Worm (Caenorhabditis elegans): ENCODE results near the gene K08E7.5.

Gene K08E7.5

DNA sequence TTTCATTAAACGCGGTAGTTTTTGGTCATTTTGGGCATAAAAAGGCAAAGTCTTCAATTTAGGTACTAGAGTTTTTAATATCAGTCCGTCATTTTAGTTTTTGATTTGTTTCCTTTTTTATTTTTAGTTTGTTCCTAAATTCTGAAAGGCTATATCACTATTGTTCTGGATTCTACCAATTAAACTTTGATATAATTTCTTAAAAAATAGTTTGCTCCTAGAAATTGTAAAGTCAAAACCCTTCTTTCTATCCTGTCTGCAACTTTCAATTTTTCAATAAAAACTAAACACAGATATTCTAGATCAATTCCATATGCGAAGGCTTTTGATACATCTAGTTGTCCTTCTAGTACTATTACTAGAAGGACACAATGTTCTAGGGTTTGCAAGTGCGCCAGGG, at the start of gene K08E7.5:
K08E7.5 (plus strand) TSS at position 301 of the 400 bp plus-strand sequence.
- TF ChIP-seq W03F9.2 (tag; optimal IDR thresholded peaks at IDR 0.05), result no peak
- TF ChIP-seq dao-5 (tag; optimal IDR thresholded peaks at IDR 0.05), result no peak
- no peak for TF ChIP-seq him-1 (tag; optimal IDR thresholded peaks at IDR 0.05)

DNA sequence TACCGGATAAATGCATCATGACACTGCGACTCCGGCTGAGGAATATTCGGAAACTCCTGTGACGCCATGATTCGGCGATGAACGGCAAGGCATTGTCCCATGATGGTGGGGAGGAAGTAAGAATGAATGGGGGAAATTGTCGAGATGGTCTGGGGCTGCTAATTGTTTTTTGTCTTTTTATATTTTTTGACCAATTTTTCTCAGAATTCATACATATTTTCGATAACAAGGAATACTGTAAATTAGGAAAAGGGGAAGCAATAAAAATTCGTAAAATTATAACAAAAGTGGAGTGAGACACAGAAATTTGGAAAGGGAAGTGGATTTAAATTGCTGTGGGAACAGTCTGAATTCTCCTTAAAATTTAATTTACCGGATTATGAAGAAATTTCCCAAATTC, 47.8 kb upstream of the K08E7.5 start, which contains the start of gene eak-4:
eak-4 (minus strand) TSS at position 101 of the 400 bp plus-strand sequence.
- no peak for TF ChIP-seq W03F9.2 (tag; optimal IDR thresholded peaks at IDR 0.05)
- no peak for TF ChIP-seq dao-5 (tag; optimal IDR thresholded peaks at IDR 0.05)
- no peak for TF ChIP-seq him-1 (tag; optimal IDR thresholded peaks at IDR 0.05)

DNA sequence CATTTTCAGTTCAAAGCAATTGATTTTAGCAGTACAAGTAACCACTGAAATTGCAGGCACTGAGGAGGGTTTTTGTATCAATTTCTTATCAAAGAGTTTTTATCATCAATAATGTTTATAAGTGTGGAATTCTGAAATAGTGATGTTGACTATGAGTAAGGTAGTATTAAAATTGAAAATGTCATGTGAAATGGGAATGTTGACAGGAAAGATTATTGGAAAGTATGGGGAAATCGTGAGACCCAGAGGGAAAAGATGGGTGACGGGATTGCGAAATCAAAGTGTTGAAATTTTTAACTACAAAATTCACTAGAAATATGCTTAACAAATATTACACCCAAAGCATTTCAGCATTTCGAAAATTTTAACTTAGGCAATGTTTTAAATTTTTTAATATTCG, 46.0 kb upstream of the K08E7.5 start, which contains the start of gene F53B2.8:
F53B2.8 (minus strand) TSS at position 180 of the 400 bp plus-strand sequence.
- TF ChIP-seq W03F9.2 (tag; optimal IDR thresholded peaks at IDR 0.05), result peak; percentile 47
- no peak for TF ChIP-seq dao-5 (tag; optimal IDR thresholded peaks at IDR 0.05)

DNA sequence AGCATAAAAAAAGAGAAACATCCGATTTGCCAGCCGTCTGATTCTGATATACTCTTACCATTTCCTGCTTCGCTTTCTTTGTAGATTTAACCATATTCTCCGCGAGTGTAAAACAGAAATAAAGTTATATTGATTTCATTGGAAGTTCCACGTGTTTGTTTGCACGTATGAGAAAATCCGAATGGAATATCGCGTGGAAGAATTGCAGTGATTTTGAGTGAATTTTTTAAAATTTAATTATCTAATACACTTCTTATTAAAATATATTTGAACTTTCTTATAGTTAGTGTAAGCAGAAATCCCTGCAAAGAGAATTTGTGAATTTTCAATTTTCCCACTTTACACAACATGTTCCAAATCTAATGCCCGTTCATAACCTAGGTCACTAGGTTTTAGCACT, 42.1 kb upstream of the K08E7.5 start, which contains the start of gene F53B2.5:
F53B2.5 (minus strand) TSS at position 101 of the 400 bp plus-strand sequence.
- no peak for TF ChIP-seq him-1 (tag; optimal IDR thresholded peaks at IDR 0.05)
- TF ChIP-seq dao-5 (tag; optimal IDR thresholded peaks at IDR 0.05), result no peak
- no peak for TF ChIP-seq W03F9.2 (tag; optimal IDR thresholded peaks at IDR 0.05)

DNA sequence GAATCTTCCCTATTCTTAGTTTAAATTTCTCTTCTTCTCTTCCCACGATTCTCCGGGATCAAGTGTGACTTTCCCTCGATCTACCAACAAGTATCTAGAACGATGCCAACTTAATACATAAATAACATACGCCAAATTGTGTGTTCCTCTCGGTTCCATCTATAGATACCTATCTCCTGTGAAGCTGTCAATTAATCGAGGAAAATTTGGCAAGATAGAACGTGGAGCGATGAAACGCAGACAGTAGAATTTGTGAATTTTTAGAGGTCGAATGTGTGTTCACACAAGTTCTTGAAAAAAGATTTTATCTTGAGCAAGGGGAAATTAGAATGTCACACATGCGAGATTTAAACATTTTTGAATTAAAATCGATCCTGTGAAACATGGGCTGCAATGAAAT, 41.7 kb upstream of the K08E7.5 start:
- no peak for TF ChIP-seq dao-5 (tag; optimal IDR thresholded peaks at IDR 0.05)
- TF ChIP-seq him-1 (tag; optimal IDR thresholded peaks at IDR 0.05), result no peak
- no peak for TF ChIP-seq W03F9.2 (tag; optimal IDR thresholded peaks at IDR 0.05)

DNA sequence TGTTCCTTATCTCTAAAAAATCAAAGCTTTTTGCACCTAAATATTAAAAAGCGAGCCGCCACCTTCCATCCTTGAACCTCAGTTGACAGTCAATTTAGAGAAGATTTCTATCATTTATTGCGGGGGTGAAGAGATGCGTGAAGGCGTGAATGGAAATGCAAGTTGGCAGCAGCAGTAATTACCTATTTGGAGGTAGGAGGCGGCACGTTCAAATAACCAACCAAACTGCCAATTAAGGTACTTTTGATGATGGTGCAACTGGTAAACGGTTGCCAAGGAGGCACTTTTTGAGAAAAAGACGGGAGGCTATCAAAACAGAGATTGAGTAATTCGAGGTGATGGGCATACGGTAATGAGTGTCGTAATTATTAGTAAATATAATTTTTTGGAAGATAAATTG, 36.8 kb upstream of the K08E7.5 start:
- TF ChIP-seq W03F9.2 (tag; optimal IDR thresholded peaks at IDR 0.05) (no peak), dao-5 (tag; optimal IDR thresholded peaks at IDR 0.05) (no peak), him-1 (tag; optimal IDR thresholded peaks at IDR 0.05) (no peak)

DNA sequence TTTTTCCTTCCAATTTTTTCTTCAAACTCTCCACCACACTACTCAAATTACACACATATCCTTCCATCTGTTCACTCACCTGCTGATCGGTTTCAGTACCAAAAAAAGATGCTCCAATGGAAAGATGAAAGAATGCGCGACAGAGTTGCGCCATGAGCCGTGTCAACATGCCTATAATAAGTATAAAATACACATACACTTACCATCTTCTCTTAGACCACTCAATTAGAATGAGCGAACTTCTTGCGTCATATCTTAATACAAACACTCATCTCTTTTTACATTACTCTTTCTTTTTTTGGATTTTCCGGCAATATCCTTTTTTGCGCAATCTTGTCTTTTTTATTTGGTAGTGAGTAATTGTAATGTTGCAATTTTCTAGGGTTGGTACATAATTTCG, 35.5 kb upstream of the K08E7.5 start:
- TF ChIP-seq dao-5 (tag; optimal IDR thresholded peaks at IDR 0.05) (no peak), him-1 (tag; optimal IDR thresholded peaks at IDR 0.05) (no peak), W03F9.2 (tag; optimal IDR thresholded peaks at IDR 0.05) (no peak)

DNA sequence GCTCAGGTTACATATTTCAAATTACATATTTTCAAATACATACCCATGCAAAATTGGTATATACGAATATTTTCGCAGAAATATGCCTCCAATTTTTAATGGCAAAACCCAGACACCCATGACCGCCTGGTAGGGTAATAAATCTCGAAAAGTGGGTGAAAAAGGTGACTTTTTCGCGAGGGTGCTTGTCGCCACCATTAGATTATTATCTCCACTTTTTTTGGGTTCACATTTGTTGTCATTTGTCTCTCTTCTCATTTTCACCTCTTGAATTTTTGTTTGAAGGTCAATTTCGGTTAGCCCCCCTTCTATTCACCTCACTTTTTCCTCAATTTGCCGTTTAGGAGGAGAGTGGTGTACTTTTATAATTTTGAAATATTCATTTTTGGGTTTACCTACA, 32.9 kb upstream of the K08E7.5 start:
- TF ChIP-seq dao-5 (tag; optimal IDR thresholded peaks at IDR 0.05) (no peak), him-1 (tag; optimal IDR thresholded peaks at IDR 0.05) (no peak), W03F9.2 (tag; optimal IDR thresholded peaks at IDR 0.05) (no peak)

DNA sequence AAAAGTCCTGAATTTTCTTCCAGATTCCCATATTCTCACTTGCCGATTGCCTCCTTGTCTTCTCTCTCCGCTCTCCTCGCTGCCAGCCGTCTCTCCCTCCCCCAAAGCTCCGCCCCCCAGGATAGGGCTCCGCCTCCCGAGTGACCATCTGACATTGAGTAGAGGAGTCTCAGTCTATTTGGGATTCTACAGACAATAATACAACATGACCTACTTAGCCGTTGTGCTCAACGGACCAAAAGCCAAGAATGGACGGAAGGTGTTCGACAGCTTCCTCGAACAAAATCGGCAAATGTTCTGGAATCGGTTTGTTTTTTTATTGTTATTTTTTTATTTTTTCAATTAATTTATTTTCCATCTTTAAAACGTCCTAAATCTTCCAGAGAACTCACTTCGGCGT, 31.2 kb upstream of the K08E7.5 start, which contains the start of gene ham-1:
ham-1 (plus strand) TSS at position 173 of the 400 bp plus-strand sequence.
- no peak for TF ChIP-seq dao-5 (tag; optimal IDR thresholded peaks at IDR 0.05)
- no peak for TF ChIP-seq him-1 (tag; optimal IDR thresholded peaks at IDR 0.05)
- TF ChIP-seq W03F9.2 (tag; optimal IDR thresholded peaks at IDR 0.05), result no peak

DNA sequence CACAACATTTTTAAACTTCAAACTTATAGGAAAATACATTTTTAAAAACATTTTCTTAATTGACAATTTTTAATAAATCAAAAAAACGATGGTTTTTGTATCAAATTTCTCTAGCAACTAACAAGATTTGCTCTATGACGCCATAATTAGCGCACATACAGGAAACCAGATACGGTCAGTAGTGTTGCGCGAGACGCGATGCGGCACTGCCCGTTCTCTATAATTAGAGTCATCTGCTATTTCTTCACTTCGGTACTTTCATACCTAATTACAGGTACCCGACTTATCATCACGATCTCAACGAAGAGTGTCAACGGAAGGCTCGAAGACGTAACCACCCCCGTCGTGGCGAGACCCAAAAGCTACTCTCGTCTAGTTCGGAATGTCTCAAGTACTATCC, 28.5 kb upstream of the K08E7.5 start:
- TF ChIP-seq W03F9.2 (tag; optimal IDR thresholded peaks at IDR 0.05) (no peak), him-1 (tag; optimal IDR thresholded peaks at IDR 0.05) (no peak), dao-5 (tag; optimal IDR thresholded peaks at IDR 0.05) (no peak)

DNA sequence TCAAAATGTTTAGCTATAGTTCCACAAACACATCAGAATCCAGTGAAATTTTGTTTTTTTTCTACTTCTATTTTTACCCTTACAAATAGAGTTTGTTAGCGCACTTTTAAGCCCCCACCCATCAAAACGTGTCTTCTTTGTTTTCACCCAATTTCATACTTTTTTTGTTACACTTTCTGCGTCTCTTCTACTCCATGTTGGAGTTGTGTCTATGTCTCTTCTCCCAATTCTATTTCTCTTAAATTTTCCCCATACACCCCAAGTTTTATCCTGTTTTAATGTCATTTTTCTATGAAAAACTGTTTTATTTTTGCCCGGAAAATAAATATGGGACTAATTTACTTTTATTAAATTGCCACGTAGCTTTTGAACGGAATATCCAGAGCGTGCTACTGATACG, 27.8 kb upstream of the K08E7.5 start:
- TF ChIP-seq W03F9.2 (tag; optimal IDR thresholded peaks at IDR 0.05), result no peak
- no peak for TF ChIP-seq him-1 (tag; optimal IDR thresholded peaks at IDR 0.05)
- TF ChIP-seq dao-5 (tag; optimal IDR thresholded peaks at IDR 0.05), result no peak

DNA sequence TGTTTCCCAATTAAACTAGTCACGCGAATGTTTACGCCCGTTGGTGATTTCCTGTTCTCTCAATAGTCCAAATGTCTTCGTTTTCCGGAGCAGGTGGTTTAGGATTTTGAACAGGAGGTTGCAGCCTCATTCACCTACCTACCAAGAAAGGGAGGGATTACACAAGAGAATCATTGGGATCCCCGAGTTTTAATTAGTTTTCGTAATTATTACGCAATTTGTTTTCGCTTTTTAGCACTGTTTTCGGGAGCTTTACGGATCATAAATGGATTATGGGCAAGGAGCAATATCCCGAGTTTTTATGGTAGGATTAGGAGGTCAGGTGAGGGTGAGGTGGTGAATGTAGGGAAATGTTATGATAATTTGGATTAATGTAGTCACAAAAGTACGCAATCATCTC, 27.3 kb upstream of the K08E7.5 start:
- TF ChIP-seq him-1 (tag; optimal IDR thresholded peaks at IDR 0.05) (no peak), W03F9.2 (tag; optimal IDR thresholded peaks at IDR 0.05) (no peak), dao-5 (tag; optimal IDR thresholded peaks at IDR 0.05) (no peak)

DNA sequence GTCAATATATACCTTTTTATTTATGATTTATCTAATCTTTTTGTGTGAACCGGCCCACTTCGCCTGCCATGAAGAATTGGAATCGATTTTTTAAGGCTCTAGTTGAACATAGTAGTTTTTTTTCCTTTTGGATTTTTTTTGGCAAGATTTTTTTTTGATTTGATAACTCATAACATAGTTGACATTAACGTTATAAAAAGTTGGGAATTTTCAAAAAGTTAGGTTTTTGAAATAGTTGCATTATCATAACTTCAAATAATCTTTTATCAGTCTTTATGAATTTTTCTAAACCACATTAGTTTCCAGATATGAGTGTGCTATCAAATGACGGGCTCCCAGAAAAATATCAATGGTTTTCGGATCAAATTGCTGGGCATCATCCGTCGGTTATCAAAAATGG, 25.3 kb upstream of the K08E7.5 start, which contains the start of gene ipmk-1:
ipmk-1 (plus strand) TSS at position 301 of the 400 bp plus-strand sequence.
- TF ChIP-seq dao-5 (tag; optimal IDR thresholded peaks at IDR 0.05) (no peak), W03F9.2 (tag; optimal IDR thresholded peaks at IDR 0.05) (no peak), him-1 (tag; optimal IDR thresholded peaks at IDR 0.05) (no peak)

DNA sequence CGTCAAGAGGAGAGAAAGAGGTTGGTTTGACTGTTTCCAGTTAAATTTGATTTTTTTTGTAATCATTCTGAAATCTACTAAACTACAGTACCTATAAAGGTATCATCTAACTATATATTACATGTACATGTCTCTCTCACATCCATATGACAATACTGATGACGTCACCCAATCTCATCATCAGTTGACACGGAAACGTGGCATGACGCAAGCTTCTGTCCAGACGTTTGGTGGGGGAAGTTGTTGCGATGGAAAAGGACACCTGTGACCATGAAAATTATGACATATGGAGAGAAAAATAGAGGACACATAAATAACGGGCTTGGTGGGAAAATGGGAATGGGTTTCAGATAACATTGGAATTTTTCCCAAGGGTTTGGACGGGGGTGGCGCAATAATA, 24.2 kb upstream of the K08E7.5 start:
- no peak for TF ChIP-seq W03F9.2 (tag; optimal IDR thresholded peaks at IDR 0.05)
- TF ChIP-seq him-1 (tag; optimal IDR thresholded peaks at IDR 0.05), result no peak
- no peak for TF ChIP-seq dao-5 (tag; optimal IDR thresholded peaks at IDR 0.05)

DNA sequence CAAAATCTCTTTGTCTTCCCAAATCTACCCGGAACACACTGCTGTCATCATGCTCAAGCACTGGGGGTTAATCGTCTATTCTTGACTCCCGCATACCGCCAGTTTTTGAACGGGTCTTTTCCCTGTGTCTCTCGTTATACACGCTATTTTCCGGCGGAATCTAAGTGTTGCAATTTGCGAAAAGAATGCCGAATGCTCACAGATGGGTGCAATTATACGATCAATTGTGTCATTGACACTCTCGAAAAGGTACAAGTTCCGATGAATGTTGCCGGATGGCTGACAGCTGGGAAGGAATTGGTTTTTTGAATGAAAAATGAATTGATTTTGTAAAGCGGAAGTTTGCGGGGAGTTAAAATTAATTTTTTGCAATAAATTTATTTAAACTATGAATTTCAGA, 21.2 kb upstream of the K08E7.5 start:
- TF ChIP-seq W03F9.2 (tag; optimal IDR thresholded peaks at IDR 0.05) (no peak), him-1 (tag; optimal IDR thresholded peaks at IDR 0.05) (no peak), dao-5 (tag; optimal IDR thresholded peaks at IDR 0.05) (no peak)

Data from whole organism, L4/young adult.